Worm (Caenorhabditis elegans) whole organism, young adult: Measurements from ENCODE around the gene cul-2.

Source experiments
- B0019.2 ChIP-seq: fragments of 200-800 bp; sonication (Bioruptor generic); conservative IDR thresholded peaks from 2 replicates; pipeline ENCODE4 v1.3.6; 2022; ENCODE audit warnings: missing genetic modification reagents, missing genetic modification characterization, missing compliant biosample characterization
- C06A6.2 ChIP-seq: fragments of 200-800 bp; sonication (Bioruptor generic); conservative IDR thresholded peaks from 2 replicates; pipeline ENCODE4 v1.3.6; 2022; ENCODE audit warnings: missing genetic modification characterization, missing compliant biosample characterization
- F33H1.4 ChIP-seq: fragments of 200-800 bp; sonication (Bioruptor generic); IDR thresholded peaks from 2 replicates; pipeline ENCODE4 v1.3.6; 2022; ENCODE audit warnings: missing genetic modification reagents, missing genetic modification characterization, missing compliant biosample characterization
- F39B2.1 ChIP-seq: fragments of 200-800 bp; sonication (Bioruptor generic); IDR thresholded peaks from 2 replicates; pipeline ENCODE4 v1.3.6; 2022; ENCODE audit warnings: missing genetic modification reagents, missing genetic modification characterization, missing compliant biosample characterization
- F57A8.1 ChIP-seq: fragments of 200-800 bp; sonication (Bioruptor generic); optimal IDR thresholded peaks from 2 replicates; lab custom pipeline; 2018; ENCODE audit warnings: mild to moderate bottlenecking, missing genetic modification characterization, moderate library complexity, missing compliant biosample characterization
- Y53F4B.3 ChIP-seq: fragments of 200-800 bp; sonication (Bioruptor generic); IDR thresholded peaks from 2 replicates; pipeline ENCODE4 v1.3.6; 2022; ENCODE audit warnings: missing genetic modification reagents, missing genetic modification characterization, missing compliant biosample characterization
- Y67H2A.10 ChIP-seq: fragments of 200-800 bp; sonication (Bioruptor generic); conservative IDR thresholded peaks from 2 replicates; pipeline ENCODE4 v1.3.6; 2022; ENCODE audit warnings: missing genetic modification reagents, missing genetic modification characterization, missing compliant biosample characterization
- aptf-2 ChIP-seq: fragments of 200-800 bp; sonication (Bioruptor generic); conservative IDR thresholded peaks from 2 replicates; pipeline ENCODE4 v1.3.6; 2022; ENCODE audit warnings: missing genetic modification reagents, missing genetic modification characterization, missing compliant biosample characterization
- aptf-3 ChIP-seq: fragments of 200-800 bp; sonication (Bioruptor generic); IDR thresholded peaks from 2 replicates; pipeline ENCODE4 v1.3.6; 2022; ENCODE audit warnings: missing genetic modification characterization, missing compliant biosample characterization
- athp-1 ChIP-seq: sonication (generic microtip); optimal IDR thresholded peaks from 2 replicates; lab custom pipeline; 2017; ENCODE audit warnings: mild to moderate bottlenecking, missing genetic modification characterization, missing compliant biosample characterization
- attf-3 ChIP-seq: fragments of 200-800 bp; sonication (Bioruptor generic); conservative IDR thresholded peaks from 2 replicates; pipeline ENCODE4 v1.3.6; 2022; ENCODE audit warnings: missing genetic modification reagents, missing genetic modification characterization, missing compliant biosample characterization
- attf-5 ChIP-seq: fragments of 200-800 bp; sonication (Bioruptor generic); optimal IDR thresholded peaks from 2 replicates; lab custom pipeline; 2018; ENCODE audit warnings: mild to moderate bottlenecking, missing genetic modification characterization, missing compliant biosample characterization
- attf-6 ChIP-seq: fragments of 200-800 bp; sonication (Bioruptor generic); IDR thresholded peaks from 2 replicates; pipeline ENCODE4 v1.3.6; 2022; ENCODE audit warnings: missing genetic modification reagents, missing genetic modification characterization, missing compliant biosample characterization
- bed-1 ChIP-seq: fragments of 200-800 bp; sonication (Bioruptor generic); IDR thresholded peaks from 2 replicates; pipeline ENCODE4 v1.3.6; 2022; ENCODE audit warnings: missing genetic modification reagents, missing genetic modification characterization, missing compliant biosample characterization
- ccch-3 ChIP-seq: fragments of 200-800 bp; sonication (Bioruptor generic); optimal IDR thresholded peaks from 2 replicates; lab custom pipeline; 2018; ENCODE audit warnings: mild to moderate bottlenecking, missing genetic modification characterization, missing compliant biosample characterization
- ceh-100 ChIP-seq: fragments of 200-800 bp; sonication (Bioruptor generic); IDR thresholded peaks from 2 replicates; pipeline ENCODE4 v1.3.6; 2022; ENCODE audit warnings: missing genetic modification reagents, missing genetic modification characterization, missing compliant biosample characterization
- ceh-27 ChIP-seq: fragments of 200-800 bp; sonication (Bioruptor generic); optimal IDR thresholded peaks from 2 replicates; lab custom pipeline; 2018; ENCODE audit warnings: mild to moderate bottlenecking, missing genetic modification characterization, moderate library complexity, missing compliant biosample characterization
- ceh-40 ChIP-seq: fragments of 200-800 bp; sonication (Bioruptor generic); IDR thresholded peaks from 2 replicates; pipeline ENCODE4 v1.3.6; 2022; ENCODE audit warnings: missing genetic modification characterization, missing compliant biosample characterization
- dox-1 ChIP-seq: fragments of 200-800 bp; sonication (Bioruptor generic); IDR thresholded peaks from 2 replicates; pipeline ENCODE4 v1.3.6; 2022; ENCODE audit warnings: missing genetic modification reagents, missing genetic modification characterization, missing compliant biosample characterization
- dpff-1 ChIP-seq: sonication (generic microtip); optimal IDR thresholded peaks from 2 replicates; lab custom pipeline; 2017; ENCODE audit warnings: mild to moderate bottlenecking, missing genetic modification characterization, missing compliant biosample characterization
- efl-1 ChIP-seq: fragments of 150-350 bp; optimal IDR thresholded peaks from 2 replicates; lab custom pipeline; 2014; ENCODE audit warnings: missing biosample characterization, missing genetic modification reagents, missing genetic modification characterization
- ets-4 ChIP-seq: fragments of 200-800 bp; sonication (Bioruptor generic); optimal IDR thresholded peaks from 2 replicates; lab custom pipeline; 2018; ENCODE audit warnings: mild to moderate bottlenecking, missing genetic modification characterization, missing compliant biosample characterization
- hlh-12 ChIP-seq: sonication (generic microtip); optimal IDR thresholded peaks from 2 replicates; lab custom pipeline; 2016; ENCODE audit warnings: missing genetic modification characterization, missing compliant biosample characterization
- hmg-1.2 ChIP-seq: fragments of 200-800 bp; sonication (Bioruptor generic); IDR thresholded peaks from 2 replicates; pipeline ENCODE4 v1.3.6; 2022; ENCODE audit warnings: missing genetic modification reagents, missing genetic modification characterization, missing compliant biosample characterization
- hrde-1 ChIP-seq: sonication (generic microtip); optimal IDR thresholded peaks from 2 replicates; lab custom pipeline; 2016; ENCODE audit warnings: missing genetic modification characterization, mild to moderate bottlenecking, missing compliant biosample characterization, moderate library complexity, missing genotype, missing genetic modification reagents, borderline replicate concordance
- lag-1 ChIP-seq: fragments of 200-800 bp; sonication (Bioruptor generic); IDR thresholded peaks from 2 replicates; pipeline ENCODE4 v1.3.6; 2022; ENCODE audit warnings: missing genetic modification reagents, missing genetic modification characterization, missing compliant biosample characterization
- lin-54 ChIP-seq: fragments of 200-800 bp; sonication (Bioruptor generic); optimal IDR thresholded peaks from 2 replicates; lab custom pipeline; 2018; ENCODE audit warnings: mild to moderate bottlenecking, missing genetic modification characterization, missing compliant biosample characterization
- lir-1 ChIP-seq: fragments of 200-800 bp; sonication (Bioruptor generic); conservative IDR thresholded peaks from 2 replicates; pipeline ENCODE4 v1.3.6; 2022; ENCODE audit warnings: missing genetic modification reagents, missing genetic modification characterization, missing compliant biosample characterization
- lsl-1 ChIP-seq: fragments of 200-800 bp; sonication (Bioruptor generic); optimal IDR thresholded peaks from 2 replicates; lab custom pipeline; 2018; ENCODE audit warnings: mild to moderate bottlenecking, missing genetic modification characterization, moderate library complexity, missing compliant biosample characterization
- madf-8 ChIP-seq: fragments of 200-800 bp; sonication (Bioruptor generic); conservative IDR thresholded peaks from 2 replicates; pipeline ENCODE4 v1.3.6; 2022; ENCODE audit warnings: missing genetic modification reagents, missing genetic modification characterization, missing compliant biosample characterization
- mel-28 ChIP-seq: sonication (generic microtip); optimal IDR thresholded peaks from 2 replicates; lab custom pipeline; 2016; ENCODE audit warnings: borderline replicate concordance, mild to moderate bottlenecking, missing genetic modification characterization, missing compliant biosample characterization
- nfya-1 ChIP-seq: sonication (generic microtip); optimal IDR thresholded peaks from 2 replicates; lab custom pipeline; 2017; ENCODE audit warnings: antibody characterized with exemption, missing compliant biosample characterization, missing genetic modification characterization, borderline replicate concordance; ENCODE audit not compliant: insufficient read depth
- nfyb-1 ChIP-seq: fragments of 200-800 bp; sonication (Bioruptor generic); IDR thresholded peaks from 2 replicates; pipeline ENCODE4 v1.3.6; 2022; ENCODE audit warnings: missing genetic modification reagents, missing genetic modification characterization, missing compliant biosample characterization
- nhr-80 ChIP-seq: sonication (generic microtip); optimal IDR thresholded peaks from 2 replicates; lab custom pipeline; 2016; ENCODE audit warnings: missing genetic modification characterization, missing compliant biosample characterization
- pha-4 ChIP-seq: fragments of 150-350 bp; sonication (generic microtip); optimal IDR thresholded peaks from 2 replicates; lab custom pipeline; 2014; ENCODE audit warnings: missing biosample characterization, missing genetic modification reagents, missing genetic modification characterization
- rec-8 ChIP-seq, 2 experiments: sonication (generic microtip); optimal IDR thresholded peaks; 2 replicates each; lab custom pipeline; 2016; ENCODE audit warnings: mild to moderate bottlenecking in 2 of 2, missing genetic modification characterization in 2 of 2, missing genetic modification reagents in 2 of 2, missing genotype in 2 of 2, missing biosample characterization in 1 of 2, missing compliant biosample characterization in 1 of 2, moderate library complexity in 1 of 2
- sea-2 ChIP-seq: fragments of 200-800 bp; sonication (Bioruptor generic); IDR thresholded peaks from 2 replicates; pipeline ENCODE4 v1.3.6; 2022; ENCODE audit warnings: missing genetic modification characterization, missing compliant biosample characterization
- snpc-1.1 ChIP-seq: sonication (generic microtip); optimal IDR thresholded peaks from 2 replicates; lab custom pipeline; 2017; ENCODE audit warnings: missing genetic modification characterization, mild to moderate bottlenecking, missing compliant biosample characterization, antibody characterized with exemption, moderate library complexity, missing genotype, missing genetic modification reagents; ENCODE audit not compliant: insufficient read depth
- snpc-4 ChIP-seq, 5 experiments: fragments of 150-350 bp in 1 of 5; sonication (generic microtip) in 4 of 5; optimal IDR thresholded peaks; 2 replicates each; lab custom pipeline; 2014 to 2018; ENCODE audit warnings: missing genetic modification characterization in 5 of 5, missing biosample characterization in 3 of 5, antibody characterized with exemption in 2 of 5, mild to moderate bottlenecking in 2 of 5, missing compliant biosample characterization in 2 of 5, missing genotype in 2 of 5, moderate library complexity in 2 of 5, missing genetic modification reagents in 1 of 5
- somi-1 ChIP-seq: fragments of 200-800 bp; sonication (Bioruptor generic); optimal IDR thresholded peaks from 2 replicates; lab custom pipeline; 2018; ENCODE audit warnings: mild to moderate bottlenecking, missing genetic modification characterization, missing compliant biosample characterization
- tbx-9 ChIP-seq: sonication (generic microtip); optimal IDR thresholded peaks from 2 replicates; lab custom pipeline; 2016; ENCODE audit warnings: borderline replicate concordance, missing genetic modification characterization, inconsistent platforms, missing compliant biosample characterization
- xnd-1 ChIP-seq: sonication (generic microtip); optimal IDR thresholded peaks from 2 replicates; lab custom pipeline; 2016; ENCODE audit warnings: missing genotype, missing genetic modification reagents, missing genetic modification characterization, missing compliant biosample characterization
- zfh-2 ChIP-seq: fragments of 200-800 bp; sonication (Bioruptor generic); conservative IDR thresholded peaks from 2 replicates; pipeline ENCODE4 v1.3.6; 2022; ENCODE audit warnings: missing genetic modification reagents, missing genetic modification characterization, missing compliant biosample characterization
- ztf-26 ChIP-seq: sonication (generic microtip); optimal IDR thresholded peaks from 2 replicates; lab custom pipeline; 2017; ENCODE audit warnings: missing genetic modification characterization, missing compliant biosample characterization
- ztf-3 ChIP-seq: fragments of 200-800 bp; sonication (Bioruptor generic); optimal IDR thresholded peaks from 2 replicates; lab custom pipeline; 2018; ENCODE audit warnings: mild to moderate bottlenecking, missing genetic modification characterization, missing compliant biosample characterization

Gene cul-2

ce11 chrIII:13712854-13713293 lies 25.8 kb downstream of the cul-2 start (continued):
- TF ChIP-seq attf-3 (GFP tag; lab: Robert Waterston, UW) (no peak), somi-1 (GFP tag; lab: Kevin White, UChicago) (no peak), zfh-2 (peak; percentile 91), nfya-1 (tag; lab: Kevin White, UChicago) (no peak), dox-1 (GFP tag; lab: Robert Waterston, UW) (0 out of 2 replicates have a peak, but pooled peaks have one; percentile 39), nhr-80 (peak; percentile 20)

- no peak for TF ChIP-seq ceh-27 (GFP tag; lab: Kevin White, UChicago)
- TF ChIP-seq aptf-3 (GFP tag; lab: Robert Waterston, UW): no peak
- peak; percentile 65 for TF ChIP-seq zfh-2
Measured at ce11 chrIII:13713807-13714206, 26.7 kb downstream of the cul-2 start.

- TF ChIP-seq pha-4 (tag; lab: Kevin White, UChicago): no peak
- no peak for TF ChIP-seq ccch-3 (GFP tag; lab: Kevin White, UChicago)
- TF ChIP-seq rec-8 (tag; optimal IDR thresholded peaks at IDR 0.05; lab: Kevin White, UChicago): no peak
- no peak for TF ChIP-seq hlh-12 (tag; lab: Kevin White, UChicago)
- TF ChIP-seq lsl-1 (GFP tag; lab: Kevin White, UChicago): peak; percentile 95
- TF ChIP-seq aptf-3 (GFP tag; lab: Robert Waterston, UW): no peak
- TF ChIP-seq ztf-26 (tag; lab: Kevin White, UChicago): no peak
- TF ChIP-seq lin-54 (GFP tag; lab: Kevin White, UChicago): peak; percentile 22
- TF ChIP-seq madf-8 (GFP tag; lab: Robert Waterston, UW): peak; percentile 52
- TF ChIP-seq lir-1: no peak
- no peak for TF ChIP-seq ceh-100 (GFP tag; lab: Robert Waterston, UW)
- TF ChIP-seq tbx-9 (tag; lab: Kevin White, UChicago): no peak
- no peak for TF ChIP-seq Y53F4B.3
- no peak for TF ChIP-seq sea-2 (GFP tag; lab: Robert Waterston, UW)
- no peak for TF ChIP-seq aptf-2
- TF ChIP-seq hmg-1.2 (GFP tag; lab: Robert Waterston, UW): no peak
- no peak for TF ChIP-seq F39B2.1 (GFP tag; lab: Robert Waterston, UW)
- TF ChIP-seq Y67H2A.10 (GFP tag; lab: Robert Waterston, UW): no peak
- no peak for TF ChIP-seq athp-1 (tag; lab: Kevin White, UChicago)
- TF ChIP-seq attf-5 (GFP tag; lab: Kevin White, UChicago): no peak
- no peak for TF ChIP-seq attf-6
- no peak for TF ChIP-seq ceh-40 (GFP tag; lab: Robert Waterston, UW)
- no peak for TF ChIP-seq efl-1
- TF ChIP-seq lag-1 (GFP tag; lab: Robert Waterston, UW): no peak
- no peak for TF ChIP-seq nfyb-1 (GFP tag; lab: Robert Waterston, UW)
- TF ChIP-seq ets-4 (GFP tag; lab: Kevin White, UChicago): no peak
- no peak for TF ChIP-seq hrde-1
- TF ChIP-seq snpc-1.1 (tag; lab: Kevin White, UChicago): no peak
- TF ChIP-seq ztf-3 (GFP tag; lab: Kevin White, UChicago): no peak
- no peak for TF ChIP-seq dpff-1 (tag; lab: Kevin White, UChicago)
- TF ChIP-seq xnd-1 (tag; lab: Kevin White, UChicago): peak; percentile 53
- TF ChIP-seq mel-28 (tag; lab: Kevin White, UChicago): no peak
- no peak for TF ChIP-seq snpc-4 (GFP tag; optimal IDR thresholded peaks at IDR 0.05; lab: Kevin White, UChicago)
- TF ChIP-seq snpc-4 (tag; optimal IDR thresholded peaks at IDR 0.05; lab: Kevin White, UChicago): no peak
- TF ChIP-seq C06A6.2 (GFP tag; lab: Robert Waterston, UW): no peak
- TF ChIP-seq bed-1 (GFP tag; lab: Robert Waterston, UW): no peak
- no peak for TF ChIP-seq F57A8.1 (GFP tag; lab: Kevin White, UChicago)
- TF ChIP-seq F33H1.4 (GFP tag; lab: Robert Waterston, UW): peak; percentile 86
- TF ChIP-seq B0019.2 (GFP tag; lab: Robert Waterston, UW): no peak
Measured at ce11 chrIII:13714950-13715349, 27.9 kb downstream of the cul-2 start.
